Worm (Caenorhabditis elegans) whole organism, midembryonic: ENCODE measurements around the gene math-1.
"Not testable (repeated sequence)": the region's sequence is repeated elsewhere in the genome, so short reads cannot be mapped to it uniquely, and the experiment has no call there.

Experiments
- T22C8.4 ChIP-seq: fragments of 200-800 bp; sonication (Bioruptor generic); IDR thresholded peaks from 2 replicates; pipeline ENCODE4 v1.3.6; 2022; ENCODE audit warnings: missing genetic modification characterization, missing compliant biosample characterization
- cog-1 ChIP-seq: sonication (generic microtip); optimal IDR thresholded peaks from 2 replicates; lab custom pipeline; 2016; ENCODE audit warnings: missing genetic modification characterization, missing compliant biosample characterization
- flt-1 ChIP-seq: fragments of 200-800 bp; sonication (Bioruptor generic); IDR thresholded peaks from 2 replicates; pipeline ENCODE4 v1.3.6; 2022; ENCODE audit warnings: missing genetic modification characterization, missing compliant biosample characterization
- klf-2 ChIP-seq: fragments of 200-800 bp; sonication (Bioruptor generic); conservative IDR thresholded peaks from 2 replicates; pipeline ENCODE4 v1.3.6; 2022; ENCODE audit warnings: missing genetic modification reagents, missing genetic modification characterization, missing compliant biosample characterization
- med-1 ChIP-seq: sonication (generic microtip); optimal IDR thresholded peaks from 2 replicates; lab custom pipeline; 2017; ENCODE audit warnings: missing genetic modification characterization, mild to moderate bottlenecking, missing compliant biosample characterization, antibody characterized with exemption, missing genetic modification reagents; ENCODE audit not compliant: insufficient read depth
- ref-1 ChIP-seq: fragments of 200-800 bp; sonication (Bioruptor generic); conservative IDR thresholded peaks from 2 replicates; pipeline ENCODE4 v1.3.6; 2022; ENCODE audit warnings: missing genetic modification reagents, missing genetic modification characterization, missing compliant biosample characterization
- tab-1 ChIP-seq: fragments of 200-800 bp; sonication (Bioruptor generic); IDR thresholded peaks from 2 replicates; pipeline ENCODE4 v1.3.6; 2022; ENCODE audit warnings: missing genetic modification characterization, missing compliant biosample characterization
- ztf-23 ChIP-seq: fragments of 200-800 bp; sonication (Bioruptor generic); IDR thresholded peaks from 2 replicates; pipeline ENCODE4 v1.3.6; 2022; ENCODE audit warnings: missing genetic modification reagents, missing genetic modification characterization, missing compliant biosample characterization
- ztf-29 ChIP-seq: fragments of 200-800 bp; sonication (Bioruptor generic); IDR thresholded peaks from 2 replicates; pipeline ENCODE4 v1.3.6; 2022; ENCODE audit warnings: missing genetic modification reagents, missing genetic modification characterization, missing compliant biosample characterization

math-1 gene

ce11 chrII:2011179-2011578 is 35.3 kb downstream of the math-1 start:
- TF ChIP-seq T22C8.4 (GFP tag; lab: Robert Waterston, UW) (no peak), klf-2 (GFP tag; lab: Robert Waterston, UW) (no peak), med-1 (GFP tag; lab: Kevin White, UChicago) (no peak), ref-1 (GFP tag; lab: Robert Waterston, UW) (no peak), tab-1 (no peak), cog-1 (no peak), flt-1 (GFP tag; lab: Robert Waterston, UW) (no peak)

- not testable (repeated sequence) for TF ChIP-seq klf-2 (GFP tag; lab: Robert Waterston, UW); cog-1; ref-1 (GFP tag; lab: Robert Waterston, UW)
These were observed 45.7 kb downstream of the math-1 start, which contains the start of gene ceh-84 for ce11 chrII:2000720-2001119. Gene ceh-84, minus strand, starts transcription at chrII:2000820.

ce11 chrII:1998561-1998960 is 47.9 kb downstream of the math-1 start, which contains the start of gene math-19:
Gene math-19, plus strand, starts transcription at chrII:1998861.
- TF ChIP-seq flt-1 (GFP tag; lab: Robert Waterston, UW); ref-1 (GFP tag; lab: Robert Waterston, UW); ztf-23: not testable (repeated sequence)

- TF ChIP-seq klf-2 (GFP tag; lab: Robert Waterston, UW) (no peak), cog-1 (no peak), T22C8.4 (GFP tag; lab: Robert Waterston, UW) (no peak), ztf-23 (no peak), flt-1 (GFP tag; lab: Robert Waterston, UW) (no peak), med-1 (GFP tag; lab: Kevin White, UChicago) (no peak), ztf-29 (GFP tag; lab: Robert Waterston, UW) (no peak), ref-1 (GFP tag; lab: Robert Waterston, UW) (no peak), tab-1 (no peak)
These were observed 50.2 kb downstream of the math-1 start, which contains the start of gene math-20 for ce11 chrII:1996237-1996636. Gene math-20, plus strand, starts transcription at chrII:1996537.
